Worm (Caenorhabditis elegans): ENCODE data around the gene irld-15.
"Not testable (repeated sequence)": the region's sequence is repeated elsewhere in the genome, so short reads cannot be mapped to it uniquely, and the experiment has no call there.

Gene irld-15

DNA sequence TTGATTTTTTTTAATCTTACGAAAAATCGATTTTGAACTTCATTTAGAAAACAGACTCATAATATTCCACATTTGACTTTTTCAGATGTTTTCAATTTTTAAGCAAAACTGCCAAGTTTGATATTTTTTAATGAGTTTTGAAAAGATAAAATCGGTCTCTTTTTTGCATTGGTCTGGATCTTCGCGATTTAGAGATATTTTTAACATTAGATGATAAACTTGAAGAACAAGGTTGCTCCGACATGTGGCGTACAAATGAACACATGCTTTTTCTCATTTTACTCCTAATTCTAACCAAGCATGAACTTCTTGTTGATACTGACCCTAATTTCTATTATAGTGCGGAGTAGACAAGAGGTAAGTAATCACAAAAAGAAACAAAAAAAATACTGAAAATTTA, 27.9 kb upstream of the irld-15 start, which contains the start of gene irld-32:
irld-32 (plus strand) TSS at position 301 of the 400 bp plus-strand sequence.
- not testable (repeated sequence) for TF ChIP-seq pat-9, hlh-8, fkh-6 (tag; optimal IDR thresholded peaks at IDR 0.05)

DNA sequence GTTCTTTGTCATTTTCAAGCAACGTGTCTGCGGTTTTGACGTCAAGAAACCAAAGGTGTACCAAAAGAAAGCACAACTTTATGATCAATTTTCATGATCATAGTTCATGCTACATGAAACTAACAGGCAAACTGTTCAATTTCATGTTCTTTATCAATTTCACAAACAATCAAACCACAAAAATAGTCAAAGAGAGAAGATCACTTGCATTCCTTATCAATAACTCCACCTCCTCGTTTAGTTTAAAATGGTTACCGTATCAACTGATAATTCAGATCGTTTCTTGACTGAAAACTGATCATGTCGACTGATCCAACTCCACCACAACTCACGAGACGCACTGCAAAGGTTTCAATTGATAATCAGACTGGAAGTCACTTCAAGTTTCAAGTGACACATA, 26.5 kb upstream of the irld-15 start, which contains the start of gene pud-1.1:
pud-1.1 (plus strand) TSS at position 301 of the 400 bp plus-strand sequence.
- not testable (repeated sequence) for TF ChIP-seq K09A11.1 (tag; optimal IDR thresholded peaks at IDR 0.05; ENCODE audit: insufficient read depth); mec-3 (tag; optimal IDR thresholded peaks at IDR 0.05; ENCODE audit: borderline replicate concordance); ceh-34 (tag; optimal IDR thresholded peaks at IDR 0.05)

DNA sequence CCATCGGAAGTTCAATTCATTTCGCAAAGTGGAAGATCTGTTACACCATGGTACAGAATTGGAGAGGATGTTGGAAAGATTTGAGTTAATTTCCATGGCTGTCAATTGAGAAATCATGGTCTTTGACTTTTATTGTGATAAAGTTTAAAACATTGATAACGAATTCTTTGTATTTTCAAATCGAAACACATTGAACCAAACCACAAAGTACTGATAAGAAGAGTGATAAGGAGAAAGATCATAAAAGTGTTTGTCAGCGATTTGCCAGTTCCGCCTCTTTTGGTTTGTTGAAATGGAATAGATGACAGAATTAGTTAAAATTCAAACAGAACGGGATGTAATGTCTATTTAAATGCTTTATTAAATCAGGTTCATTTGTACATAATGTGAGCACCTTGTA, 23.4 kb upstream of the irld-15 start:
- no peak for TF ChIP-seq pqm-1 (tag; optimal IDR thresholded peaks at IDR 0.05)
- no peak for TF ChIP-seq dmd-4 (tag; optimal IDR thresholded peaks at IDR 0.05; ENCODE audit: borderline replicate concordance)
- TF ChIP-seq ceh-19 (GFP tag; optimal IDR thresholded peaks at IDR 0.05), result no peak
- TF ChIP-seq elt-2 (tag; optimal IDR thresholded peaks at IDR 0.05), result peak; percentile 93
- TF ChIP-seq tbx-2 (tag; optimal IDR thresholded peaks at IDR 0.05), result no peak
- TF ChIP-seq unc-55 (GFP tag; optimal IDR thresholded peaks at IDR 0.05), result no peak
- no peak for TF ChIP-seq T23F11.4 (GFP tag; optimal IDR thresholded peaks at IDR 0.05)

DNA sequence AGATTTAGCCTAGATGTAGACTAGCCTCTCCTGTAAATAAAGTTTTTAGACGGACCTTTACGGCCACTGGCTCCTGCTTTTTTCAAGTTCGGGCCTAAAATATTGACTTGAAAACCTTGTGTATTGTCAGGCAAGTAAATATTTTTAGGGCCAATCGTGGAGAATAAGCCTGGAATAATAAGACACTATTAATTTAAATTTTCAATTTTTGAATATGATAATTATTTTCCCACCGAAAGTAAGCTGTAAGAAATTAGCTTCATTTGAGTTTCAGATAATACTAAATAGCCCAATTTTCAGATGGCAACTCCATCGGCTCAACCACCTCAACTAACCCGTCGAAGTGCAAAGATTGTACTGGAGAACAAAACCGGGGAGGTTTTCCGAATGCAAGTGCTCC, 22.7 kb upstream of the irld-15 start, which contains the start of gene pud-4:
pud-4 (plus strand) TSS at position 301 of the 400 bp plus-strand sequence.
- TF ChIP-seq dve-1 (tag; optimal IDR thresholded peaks at IDR 0.05) (no peak), C08G9.2 (tag; optimal IDR thresholded peaks at IDR 0.05) (no peak), fkh-10 (GFP tag; optimal IDR thresholded peaks at IDR 0.05) (no peak), che-1 (tag; optimal IDR thresholded peaks at IDR 0.05) (no peak), K02D7.2 (tag; optimal IDR thresholded peaks at IDR 0.05) (no peak), pax-1 (tag; optimal IDR thresholded peaks at IDR 0.05) (no peak), elt-2 (tag; optimal IDR thresholded peaks at IDR 0.05) (no peak), nhr-232 (tag; optimal IDR thresholded peaks at IDR 0.05) (no peak), npax-4 (tag; optimal IDR thresholded peaks at IDR 0.05) (no peak), ahr-1 (tag; optimal IDR thresholded peaks at IDR 0.05) (no peak), ceh-30 (tag; optimal IDR thresholded peaks at IDR 0.05) (no peak), tbx-2 (tag; optimal IDR thresholded peaks at IDR 0.05) (no peak), K09A11.1 (tag; optimal IDR thresholded peaks at IDR 0.05; ENCODE audit: insufficient read depth) (no peak), ceh-18 (tag; optimal IDR thresholded peaks at IDR 0.05) (no peak), pha-2 (tag; optimal IDR thresholded peaks at IDR 0.05) (no peak), ceh-45 (GFP tag; IDR thresholded peaks at IDR 0.05) (no peak), fkh-6 (tag; optimal IDR thresholded peaks at IDR 0.05) (no peak), ceh-22 (tag; optimal IDR thresholded peaks at IDR 0.05) (no peak), ref-2 (tag; optimal IDR thresholded peaks at IDR 0.05) (no peak), pqm-1 (tag; optimal IDR thresholded peaks at IDR 0.05) (no peak)

DNA sequence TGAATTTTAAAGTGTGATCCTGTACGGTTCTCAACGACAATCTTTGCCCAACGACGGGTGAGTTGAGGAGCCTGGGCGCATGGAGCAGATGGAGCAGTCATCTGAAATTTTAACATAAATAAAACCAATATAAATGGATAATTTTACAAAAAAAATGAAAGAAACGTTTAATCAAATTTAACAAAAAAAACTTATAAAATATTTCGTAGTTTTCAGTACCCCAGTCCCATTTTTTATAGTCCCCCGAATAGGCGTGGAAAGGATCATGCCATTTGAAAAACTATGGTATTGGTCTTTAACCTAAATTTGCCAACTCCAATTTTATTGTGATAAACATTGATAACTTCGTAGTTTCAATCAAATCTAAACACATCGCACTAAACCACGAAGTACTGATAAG, 21.4 kb upstream of the irld-15 start, which contains the start of gene pud-3:
pud-3 (minus strand) TSS at position 101 of the 400 bp plus-strand sequence.
- TF ChIP-seq hlh-15 (tag; optimal IDR thresholded peaks at IDR 0.05) (no peak), ceh-22 (tag; optimal IDR thresholded peaks at IDR 0.05) (no peak), gmeb-2 (tag; optimal IDR thresholded peaks at IDR 0.05) (no peak), odd-2 (tag; optimal IDR thresholded peaks at IDR 0.05) (no peak), ama-1 (optimal IDR thresholded peaks at IDR 0.05) (no peak), sox-2 (GFP tag; IDR thresholded peaks at IDR 0.05) (no peak), dmd-4 (tag; optimal IDR thresholded peaks at IDR 0.05; ENCODE audit: borderline replicate concordance) (no peak), pag-3 (tag; optimal IDR thresholded peaks at IDR 0.05; ENCODE audit: borderline replicate concordance) (no peak), ceh-24 (tag; optimal IDR thresholded peaks at IDR 0.05) (no peak), syd-9 (tag; optimal IDR thresholded peaks at IDR 0.05) (no peak), ceh-45 (GFP tag; IDR thresholded peaks at IDR 0.05) (no peak), tbx-7 (tag; optimal IDR thresholded peaks at IDR 0.05) (no peak), unc-42 (tag; optimal IDR thresholded peaks at IDR 0.05) (no peak), ets-4 (tag; optimal IDR thresholded peaks at IDR 0.05) (no peak), K09A11.1 (tag; optimal IDR thresholded peaks at IDR 0.05; ENCODE audit: insufficient read depth) (no peak), ceh-14 (tag; optimal IDR thresholded peaks at IDR 0.05) (no peak)

Measured in whole organism, late embryonic.